Fruit fly (Drosophila melanogaster) whole organism, prepupa: Measurements from ENCODE around the gene mAChR-C.

Experiments
- CG16779 ChIP-seq: fragments of 200-800 bp; sonication (Bioruptor generic); optimal IDR thresholded peaks from 3 replicates; lab custom pipeline; 2017; ENCODE audit warnings: missing biosample characterization, mild to moderate bottlenecking, missing genetic modification characterization
- CG31627 ChIP-seq: fragments of 200-800 bp; sonication (Bioruptor generic); optimal IDR thresholded peaks from 3 replicates; lab custom pipeline; 2016; ENCODE audit warnings: missing biosample characterization, missing genetic modification characterization
- Gug ChIP-seq: fragments of 200-800 bp; sonication (Bioruptor generic); IDR thresholded peaks from 2 replicates; pipeline ENCODE4 v1.3.6; 2022; ENCODE audit warnings: missing biosample characterization, missing genetic modification characterization
- achi ChIP-seq: fragments of 200-800 bp; sonication (Bioruptor generic); optimal IDR thresholded peaks from 3 replicates; lab custom pipeline; 2016; ENCODE audit warnings: missing biosample characterization, missing genetic modification characterization
- dac ChIP-seq: fragments of 200-800 bp; sonication (Bioruptor generic); optimal IDR thresholded peaks from 2 replicates; lab custom pipeline; 2017; ENCODE audit warnings: missing biosample characterization, mild to moderate bottlenecking, missing genetic modification characterization
- vri ChIP-seq: fragments of 200-800 bp; sonication (Bioruptor generic); optimal IDR thresholded peaks from 3 replicates; lab custom pipeline; 2016; ENCODE audit warnings: missing biosample characterization, mild to moderate bottlenecking, missing genetic modification characterization

dm6 chrX:6799261-6800022, 33.0 kb downstream of the mAChR-C start:
- TF ChIP-seq CG16779 (no peak), Gug (GFP tag; lab: Robert Waterston, UW) (no peak), vri (GFP tag; lab: Kevin White, UChicago) (no peak), CG31627 (GFP tag; lab: Kevin White, UChicago) (no peak), dac (GFP tag; lab: Kevin White, UChicago) (no peak), achi (GFP tag; lab: Kevin White, UChicago) (no peak)
